Fruit fly (Drosophila melanogaster): ENCODE data around the gene CG2608.

- TF ChIP-seq lola (GFP tag; optimal IDR thresholded peaks at IDR 0.05) = no peak
- TF ChIP-seq OdsH (GFP tag; optimal IDR thresholded peaks at IDR 0.05) = no peak
- no peak for TF ChIP-seq sage (GFP tag; optimal IDR thresholded peaks at IDR 0.05)
- no peak for TF ChIP-seq Hr78 (GFP tag; optimal IDR thresholded peaks at IDR 0.05)
- no peak for TF ChIP-seq psq (GFP tag; optimal IDR thresholded peaks at IDR 0.05)
Observed at dm6 chr2L:20647240-20647908, 1.8 kb downstream of the CG2608 start.
